Fruit fly (Drosophila melanogaster) ovary, adult (tissue): ENCODE measurements around the gene rempA.

Source experiments
- CG17801 ChIP-seq: fragments of 200-800 bp; optimal IDR thresholded peaks from 2 replicates; lab custom pipeline; 2019; ENCODE audit warnings: missing biosample characterization, mild to moderate bottlenecking, missing genetic modification characterization, moderate library complexity; ENCODE audit not compliant: partially characterized antibody

The rempA gene

dm6 chr2L:517911-518619, 42.0 kb downstream of the rempA start:
- no peak for TF ChIP-seq CG17801 (GFP tag; lab: Kevin White, UChicago)

dm6 chr2L:516032-516993, 43.8 kb downstream of the rempA start:
- TF ChIP-seq CG17801 (GFP tag; lab: Kevin White, UChicago), result no peak

dm6 chr2L:514124-514818, 45.8 kb downstream of the rempA start:
- TF ChIP-seq CG17801 (GFP tag; lab: Kevin White, UChicago), result no peak

dm6 chr2L:513035-513434, 47.1 kb downstream of the rempA start:
- no peak for TF ChIP-seq CG17801 (GFP tag; lab: Kevin White, UChicago)

dm6 chr2L:512028-512427, 48.1 kb downstream of the rempA start:
- TF ChIP-seq CG17801 (GFP tag; lab: Kevin White, UChicago), result no peak

dm6 chr2L:510534-511014, 49.5 kb downstream of the rempA start:
- no peak for TF ChIP-seq CG17801 (GFP tag; lab: Kevin White, UChicago)

dm6 chr2L:507169-507568, 52.9 kb downstream of the rempA start:
- no peak for TF ChIP-seq CG17801 (GFP tag; lab: Kevin White, UChicago)

- TF ChIP-seq CG17801 (GFP tag; lab: Kevin White, UChicago), result no peak
These were observed 53.7 kb downstream of the rempA start for dm6 chr2L:506443-506842.

dm6 chr2L:505009-505408, 55.1 kb downstream of the rempA start:
- TF ChIP-seq CG17801 (GFP tag; lab: Kevin White, UChicago), result no peak
